Worm (Caenorhabditis elegans) whole organism, early embryonic: ENCODE results near the gene swd-2.1.

Source experiments
- F13C5.2 ChIP-seq: sonication (generic microtip); optimal IDR thresholded peaks from 2 replicates; lab custom pipeline; 2017; ENCODE audit warnings: mild to moderate bottlenecking, missing genetic modification characterization, inconsistent platforms, missing compliant biosample characterization
- ama-1 ChIP-seq: fragments of 150-350 bp; optimal IDR thresholded peaks from 2 replicates; lab custom pipeline; 2014
- ets-7 ChIP-seq: sonication (generic microtip); optimal IDR thresholded peaks from 2 replicates; lab custom pipeline; 2016; ENCODE audit warnings: missing genotype, missing genetic modification characterization, missing compliant biosample characterization
- flt-1 ChIP-seq: fragments of 200-800 bp; sonication (Bioruptor generic); IDR thresholded peaks from 2 replicates; pipeline ENCODE4 v1.3.6; 2022; ENCODE audit warnings: missing genetic modification characterization, missing compliant biosample characterization
- hmg-4 ChIP-seq: fragments of 200-800 bp; sonication (Bioruptor generic); optimal IDR thresholded peaks from 2 replicates; lab custom pipeline; 2018; ENCODE audit warnings: mild to moderate bottlenecking, missing genetic modification characterization, missing compliant biosample characterization
- hnd-1 ChIP-seq: sonication (generic microtip); optimal IDR thresholded peaks from 2 replicates; lab custom pipeline; 2016; ENCODE audit warnings: missing genetic modification characterization, missing compliant biosample characterization
- scrt-1 ChIP-seq: fragments of 200-800 bp; sonication (Bioruptor generic); IDR thresholded peaks from 2 replicates; pipeline ENCODE4 v1.3.6; 2022; ENCODE audit warnings: missing genetic modification characterization, missing compliant biosample characterization
- tbx-11 ChIP-seq: fragments of 200-800 bp; sonication (Bioruptor generic); IDR thresholded peaks from 2 replicates; pipeline ENCODE4 v1.3.6; 2022; ENCODE audit warnings: missing genetic modification characterization, missing compliant biosample characterization
- tra-4 ChIP-seq: sonication (generic microtip); optimal IDR thresholded peaks from 2 replicates; lab custom pipeline; 2017; ENCODE audit warnings: missing genetic modification characterization, missing compliant biosample characterization

ce11 chrIV:7753108-7753507 lies 22.7 kb upstream of the swd-2.1 start, which contains the start of gene col-14:
- TF ChIP-seq tbx-11 (GFP tag; lab: Robert Waterston, UW) = no peak
- TF ChIP-seq tra-4 = no peak
- no peak for TF ChIP-seq ama-1 (lab: Kevin White, UChicago)
- TF ChIP-seq flt-1 = no peak
- no peak for TF ChIP-seq F13C5.2 (tag; lab: Kevin White, UChicago)
- no peak for TF ChIP-seq hnd-1 (tag; lab: Kevin White, UChicago)
- no peak for TF ChIP-seq ets-7 (tag; lab: Kevin White, UChicago)
- no peak for TF ChIP-seq hmg-4 (GFP tag; lab: Kevin White, UChicago)
- no peak for TF ChIP-seq scrt-1
